Fruit fly (Drosophila melanogaster) whole organism, embryonic: ENCODE measurements around the gene CheB38b.
A peak's percentile ranks its signal among the peaks of the same experiment; 100 is the strongest.

Source experiments
- Atf3 ChIP-seq: fragments of 200-800 bp; sonication (Bioruptor generic); optimal IDR thresholded peaks from 3 replicates; lab custom pipeline; 2016; ENCODE audit warnings: missing biosample characterization, missing genetic modification characterization
- Bdp1 ChIP-seq: fragments of 200-800 bp; sonication (Bioruptor generic); optimal IDR thresholded peaks from 3 replicates; lab custom pipeline; 2016; ENCODE audit warnings: missing biosample characterization, missing genetic modification characterization
- C15 ChIP-seq: fragments of 200-800 bp; sonication (Bioruptor generic); IDR thresholded peaks from 3 replicates; pipeline ENCODE4 v1.3.6; 2022; ENCODE audit warnings: missing biosample characterization, missing genetic modification characterization
- CG10147 ChIP-seq: fragments of 200-800 bp; sonication (Bioruptor generic); optimal IDR thresholded peaks from 2 replicates; lab custom pipeline; 2019; ENCODE audit warnings: missing biosample characterization, mild to moderate bottlenecking, missing genetic modification characterization, moderate library complexity
- CG10209 ChIP-seq: fragments of 200-800 bp; sonication (Bioruptor generic); optimal IDR thresholded peaks from 3 replicates; lab custom pipeline; 2017; ENCODE audit warnings: missing biosample characterization, mild to moderate bottlenecking, missing genetic modification characterization, missing genetic modification reagents
- CG14441 ChIP-seq: fragments of 200-800 bp; sonication (Bioruptor generic); IDR thresholded peaks from 2 replicates; pipeline ENCODE4 v1.3.6; 2022; ENCODE audit warnings: missing biosample characterization, missing genetic modification characterization
- CG2116 ChIP-seq: fragments of 200-800 bp; sonication (Bioruptor generic); optimal IDR thresholded peaks from 3 replicates; lab custom pipeline; 2018; ENCODE audit warnings: missing biosample characterization, mild to moderate bottlenecking, missing genetic modification characterization
- CG2678 ChIP-seq: fragments of 200-800 bp; sonication (Bioruptor generic); optimal IDR thresholded peaks from 3 replicates; lab custom pipeline; 2019; ENCODE audit warnings: missing biosample characterization, mild to moderate bottlenecking, missing genetic modification characterization, moderate library complexity
- CG2889 ChIP-seq: fragments of 200-800 bp; sonication (Bioruptor generic); IDR thresholded peaks from 3 replicates; pipeline ENCODE4 v1.3.6; 2022; ENCODE audit warnings: missing biosample characterization, missing genetic modification characterization
- CG31388 ChIP-seq: fragments of 200-800 bp; sonication (Bioruptor generic); optimal IDR thresholded peaks from 2 replicates; lab custom pipeline; 2016; ENCODE audit warnings: missing biosample characterization, missing genetic modification characterization
- CG31441 ChIP-seq: fragments of 200-800 bp; sonication (Bioruptor generic); IDR thresholded peaks from 2 replicates; pipeline ENCODE4 v1.3.6; 2022; ENCODE audit warnings: missing biosample characterization, missing genetic modification characterization
- CG32767 ChIP-seq: fragments of 200-800 bp; sonication (Bioruptor generic); IDR thresholded peaks from 2 replicates; pipeline ENCODE4 v1.3.6; 2022; ENCODE audit warnings: missing biosample characterization, missing genetic modification characterization
- CG3838 ChIP-seq: fragments of 200-800 bp; sonication (Bioruptor generic); optimal IDR thresholded peaks from 3 replicates; lab custom pipeline; 2016; ENCODE audit warnings: missing biosample characterization, missing genetic modification characterization
- CG4282 ChIP-seq: fragments of 200-800 bp; sonication (Bioruptor generic); optimal IDR thresholded peaks from 2 replicates; lab custom pipeline; 2016; ENCODE audit warnings: missing biosample characterization, missing genetic modification characterization
- CG6791 ChIP-seq: fragments of 200-800 bp; sonication (Bioruptor generic); IDR thresholded peaks from 3 replicates; pipeline ENCODE4 v1.3.6; 2022; ENCODE audit warnings: missing biosample characterization, missing genetic modification characterization; ENCODE audit not compliant: partially characterized antibody
- CG8290 ChIP-seq, 3 experiments: fragments of 200-800 bp; sonication (Bioruptor generic); optimal IDR thresholded peaks; 2 replicates each; lab custom pipeline; 2016 to 2019; ENCODE audit warnings: missing biosample characterization in 3 of 3, missing genetic modification characterization in 3 of 3, mild to moderate bottlenecking in 2 of 3, moderate library complexity in 1 of 3
- CG8924 ChIP-seq: fragments of 200-800 bp; optimal IDR thresholded peaks from 3 replicates; lab custom pipeline; 2019; ENCODE audit warnings: missing biosample characterization, mild to moderate bottlenecking, missing genetic modification characterization, moderate library complexity
- CG9876 ChIP-seq: fragments of 200-800 bp; sonication (Bioruptor generic); optimal IDR thresholded peaks from 2 replicates; lab custom pipeline; 2016; ENCODE audit warnings: missing biosample characterization, missing genetic modification characterization
- CoRest ChIP-seq: fragments of 200-800 bp; sonication (Bioruptor generic); optimal IDR thresholded peaks from 3 replicates; lab custom pipeline; 2018; ENCODE audit warnings: missing biosample characterization, mild to moderate bottlenecking, missing genetic modification characterization, moderate library complexity
- Dbx ChIP-seq: fragments of 200-800 bp; sonication (Bioruptor generic); IDR thresholded peaks from 3 replicates; pipeline ENCODE4 v1.3.6; 2022; ENCODE audit warnings: missing biosample characterization, missing genetic modification characterization
- ERR ChIP-seq: fragments of 200-800 bp; sonication (Bioruptor generic); optimal IDR thresholded peaks from 2 replicates; lab custom pipeline; 2016; ENCODE audit warnings: missing biosample characterization, missing genetic modification characterization
- HLHmδ ChIP-seq: fragments of 200-800 bp; sonication (Bioruptor generic); optimal IDR thresholded peaks from 2 replicates; lab custom pipeline; 2018; ENCODE audit warnings: missing biosample characterization, mild to moderate bottlenecking, missing genetic modification characterization, moderate library complexity
- Hand ChIP-seq: fragments of 200-800 bp; sonication (Bioruptor generic); optimal IDR thresholded peaks from 2 replicates; lab custom pipeline; 2017; ENCODE audit warnings: mild to moderate bottlenecking, missing biosample characterization, missing genetic modification reagents, missing genetic modification characterization
- Hr51 ChIP-seq, 2 experiments: fragments of 200-800 bp; sonication (Bioruptor generic); optimal IDR thresholded peaks; 2 replicates in 1 of 2; 3 replicates in 1 of 2; lab custom pipeline; 2016 to 2018; ENCODE audit warnings: missing biosample characterization in 2 of 2, missing genetic modification characterization in 2 of 2, mild to moderate bottlenecking in 1 of 2, moderate library complexity in 1 of 2
- Oaz ChIP-seq: fragments of 200-800 bp; sonication (Bioruptor generic); IDR thresholded peaks from 2 replicates; pipeline ENCODE4 v1.3.6; 2022; ENCODE audit warnings: missing biosample characterization, missing genetic modification characterization
- bab2 ChIP-seq: fragments of 200-800 bp; sonication (Bioruptor generic); optimal IDR thresholded peaks from 2 replicates; lab custom pipeline; 2016; ENCODE audit warnings: missing biosample characterization, missing genetic modification characterization
- br ChIP-seq: fragments of >200 bp; optimal IDR thresholded peaks from 2 replicates; lab custom pipeline; 2017
- cad ChIP-seq: fragments of >200 bp; optimal IDR thresholded peaks from 2 replicates; lab custom pipeline; 2017; ENCODE audit warnings: missing biosample characterization, missing genetic modification characterization
- caup ChIP-seq: fragments of 200-800 bp; sonication (Bioruptor generic); optimal IDR thresholded peaks from 3 replicates; lab custom pipeline; 2017; ENCODE audit warnings: missing biosample characterization, mild to moderate bottlenecking, missing genetic modification characterization, moderate library complexity; ENCODE audit not compliant: severe bottlenecking
- crp ChIP-seq, 2 experiments: fragments of 200-800 bp; sonication (Bioruptor generic); optimal IDR thresholded peaks; 2 replicates in 1 of 2; 3 replicates in 1 of 2; lab custom pipeline; 2017; ENCODE audit warnings: missing biosample characterization in 2 of 2, missing genetic modification characterization in 2 of 2, mild to moderate bottlenecking in 1 of 2, moderate library complexity in 1 of 2
- danr ChIP-seq: fragments of 200-800 bp; sonication (Bioruptor generic); IDR thresholded peaks from 2 replicates; pipeline ENCODE4 v1.3.6; 2022; ENCODE audit warnings: missing biosample characterization, missing genetic modification characterization
- ewg ChIP-seq: fragments of 200-800 bp; sonication (Bioruptor generic); optimal IDR thresholded peaks from 3 replicates; lab custom pipeline; 2017; ENCODE audit warnings: mild to moderate bottlenecking, missing biosample characterization, missing genetic modification reagents, missing genetic modification characterization
- her ChIP-seq: fragments of 200-800 bp; sonication (Bioruptor generic); optimal IDR thresholded peaks from 2 replicates; lab custom pipeline; 2016; ENCODE audit warnings: missing biosample characterization, missing genetic modification characterization
- ind ChIP-seq: fragments of 200-800 bp; sonication (Bioruptor generic); optimal IDR thresholded peaks from 3 replicates; lab custom pipeline; 2016; ENCODE audit warnings: missing biosample characterization, missing genetic modification characterization
- jing ChIP-seq: fragments of 200-800 bp; sonication (Bioruptor generic); optimal IDR thresholded peaks from 2 replicates; lab custom pipeline; 2018; ENCODE audit warnings: missing biosample characterization, mild to moderate bottlenecking, missing genetic modification characterization
- knrl ChIP-seq: fragments of 200-800 bp; sonication (Bioruptor generic); IDR thresholded peaks from 3 replicates; pipeline ENCODE4 v1.3.6; 2022; ENCODE audit warnings: missing biosample characterization, missing genetic modification characterization; ENCODE audit not compliant: partially characterized antibody
- nerfin-1 ChIP-seq: fragments of 200-800 bp; sonication (Bioruptor generic); optimal IDR thresholded peaks from 3 replicates; lab custom pipeline; 2019; ENCODE audit warnings: missing biosample characterization, mild to moderate bottlenecking, missing genetic modification characterization, moderate library complexity
- pfk ChIP-seq: fragments of 200-800 bp; sonication (Bioruptor generic); optimal IDR thresholded peaks from 2 replicates; lab custom pipeline; 2018; ENCODE audit warnings: missing biosample characterization, mild to moderate bottlenecking, missing genetic modification characterization, moderate library complexity
- schlank ChIP-seq: fragments of 200-800 bp; sonication (Bioruptor generic); optimal IDR thresholded peaks from 2 replicates; lab custom pipeline; 2018; ENCODE audit warnings: missing biosample characterization, mild to moderate bottlenecking, missing genetic modification characterization
- scrt ChIP-seq: fragments of 200-800 bp; sonication (Bioruptor generic); optimal IDR thresholded peaks from 2 replicates; lab custom pipeline; 2018; ENCODE audit warnings: missing biosample characterization, mild to moderate bottlenecking, missing genetic modification characterization, moderate library complexity
- sqz ChIP-seq: fragments of 200-800 bp; sonication (Bioruptor generic); optimal IDR thresholded peaks from 3 replicates; lab custom pipeline; 2018; ENCODE audit warnings: missing biosample characterization, mild to moderate bottlenecking, missing genetic modification characterization
- toy ChIP-seq: fragments of 200-800 bp; sonication (Bioruptor generic); IDR thresholded peaks from 2 replicates; pipeline ENCODE4 v1.3.6; 2022; ENCODE audit warnings: missing biosample characterization, missing genetic modification characterization
- tup ChIP-seq: fragments of 200-800 bp; sonication (Bioruptor generic); optimal IDR thresholded peaks from 2 replicates; lab custom pipeline; 2016; ENCODE audit warnings: missing biosample characterization, mild to moderate bottlenecking, missing genetic modification characterization, moderate library complexity
- twi ChIP-seq: fragments of 200-800 bp; optimal IDR thresholded peaks from 2 replicates; lab custom pipeline; 2019; ENCODE audit warnings: missing biosample characterization, mild to moderate bottlenecking, missing genetic modification characterization, moderate library complexity
- unc-4 ChIP-seq: fragments of 200-800 bp; sonication (Bioruptor generic); IDR thresholded peaks from 2 replicates; pipeline ENCODE4 v1.3.6; 2022; ENCODE audit warnings: missing biosample characterization, missing genetic modification characterization; ENCODE audit not compliant: partially characterized antibody
- vnd ChIP-seq: fragments of 200-800 bp; sonication (Bioruptor generic); IDR thresholded peaks from 3 replicates; pipeline ENCODE4 v1.3.6; 2022; ENCODE audit warnings: missing biosample characterization, missing genetic modification characterization; ENCODE audit not compliant: partially characterized antibody
- zf30C ChIP-seq: fragments of 200-800 bp; sonication (Bioruptor generic); optimal IDR thresholded peaks from 3 replicates; lab custom pipeline; 2018; ENCODE audit warnings: missing biosample characterization, mild to moderate bottlenecking, missing genetic modification characterization

CheB38b gene

DNA sequence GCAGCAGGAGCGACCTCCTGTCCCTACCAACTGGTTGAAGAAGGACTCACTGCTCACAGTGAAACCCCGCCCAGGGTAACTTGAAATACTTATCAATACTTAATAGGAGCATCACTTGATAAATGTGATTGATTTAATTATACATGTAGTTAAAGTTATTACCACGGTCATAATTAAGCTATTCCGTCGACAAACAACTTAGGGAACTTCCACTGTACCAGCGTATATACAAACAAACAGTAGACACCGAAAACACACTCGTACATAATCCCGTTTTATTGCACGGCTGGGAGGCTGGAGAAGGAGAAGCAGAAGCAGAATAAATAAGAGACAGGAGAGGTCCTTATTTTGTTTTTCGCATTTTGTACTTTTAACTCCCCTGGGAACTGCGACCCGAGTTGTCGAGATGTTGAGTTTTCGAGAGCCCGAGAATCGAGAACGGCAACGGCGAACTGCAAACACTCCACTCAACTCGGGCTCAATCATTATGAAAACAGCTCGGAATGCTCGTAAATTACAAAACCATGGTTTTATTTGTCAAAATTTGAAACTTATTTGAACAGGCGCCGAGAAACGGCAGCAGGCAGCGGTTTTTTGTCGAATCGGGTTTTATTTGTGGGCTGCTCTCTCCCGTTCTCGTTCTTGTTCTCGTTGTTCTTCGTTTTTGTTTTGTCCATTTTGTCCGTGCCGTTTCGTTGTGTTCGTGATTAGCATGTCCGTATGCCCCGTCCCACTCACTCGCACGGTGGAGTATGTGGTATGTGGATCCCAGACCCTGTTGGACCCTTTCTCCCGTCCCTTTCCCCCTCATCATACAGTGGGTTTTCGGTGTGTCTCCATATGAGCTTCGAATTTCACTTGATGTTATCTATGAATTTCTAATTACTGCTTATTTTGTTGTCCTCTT, 16.8 kb downstream of the CheB38b start (continued):
- TF ChIP-seq CG8924 (tag; lab: Kevin White, UChicago) (peak; percentile 78), CoRest (peak; percentile 68), CG6791 (GFP tag; lab: Robert Waterston, UW) (no peak), scrt (GFP tag; lab: Kevin White, UChicago) (peak; percentile 76), CG10147 (peak; percentile 78), bab2 (peak; percentile 74), br (no peak), crp (GFP tag; optimal IDR thresholded peaks at IDR 0.05; lab: Kevin White, UChicago) (no peak), CG9876 (GFP tag; lab: Kevin White, UChicago) (peak; percentile 51), Bdp1 (peak; percentile 66), CG31388 (GFP tag; lab: Kevin White, UChicago) (no peak), CG10209 (peak; percentile 76), nerfin-1 (no peak), toy (GFP tag; lab: Robert Waterston, UW) (no peak), sqz (GFP tag; lab: Kevin White, UChicago) (peak; percentile 24), CG2116 (GFP tag; lab: Kevin White, UChicago) (peak; percentile 26), tup (GFP tag; lab: Kevin White, UChicago) (peak; percentile 22), Dbx (GFP tag; lab: Robert Waterston, UW) (peak; percentile 85), HLHmδ (GFP tag; lab: Kevin White, UChicago) (no peak), jing (peak; percentile 61), CG4282 (peak; percentile 40), CG14441 (GFP tag; lab: Robert Waterston, UW) (peak; percentile 70), ewg (peak; percentile 26), caup (peak; percentile 76), CG2678 (tag; lab: Kevin White, UChicago) (peak; percentile 87), cad (GFP tag; lab: Kevin White, UChicago) (peak; percentile 43), Hr51 (GFP tag; optimal IDR thresholded peaks at IDR 0.05; lab: Kevin White, UChicago) (peak; percentile 62 to 75), CG8290 (GFP tag; optimal IDR thresholded peaks at IDR 0.05; lab: Kevin White, UChicago) (no peak), CG8290 (tag; optimal IDR thresholded peaks at IDR 0.05; lab: Kevin White, UChicago) (peak in 1 of 2 experiments; percentile 96), vnd (GFP tag; lab: Robert Waterston, UW) (no peak), CG32767 (GFP tag; lab: Robert Waterston, UW) (peak; percentile 60; the same call in 1 of the 2 replicates), Atf3 (peak; percentile 18), C15 (GFP tag; lab: Robert Waterston, UW) (0 out of 3 replicates have a peak, but pooled peaks have one; percentile 26), zf30C (GFP tag; lab: Kevin White, UChicago) (no peak), twi (tag; lab: Kevin White, UChicago) (no peak), pfk (GFP tag; lab: Kevin White, UChicago) (no peak), unc-4 (no peak), knrl (GFP tag; lab: Robert Waterston, UW) (no peak), CG2889 (GFP tag; lab: Robert Waterston, UW) (peak; percentile 64; the same call in 2 of the 3 replicates), schlank (tag; lab: Kevin White, UChicago) (peak; percentile 83), ind (GFP tag; lab: Kevin White, UChicago) (peak; percentile 77), CG3838 (GFP tag; lab: Kevin White, UChicago) (no peak), Oaz (GFP tag; lab: Robert Waterston, UW) (peak; percentile 68), danr (0 out of 2 replicates have a peak, but pooled peaks have one; percentile 29), her (GFP tag; lab: Kevin White, UChicago) (peak; percentile 83), Hand (peak; percentile 93), CG31441 (peak; percentile 66; the same call in 1 of the 2 replicates), ERR (GFP tag; lab: Kevin White, UChicago) (peak; percentile 84)
